Worm (Caenorhabditis elegans) whole organism, early embryonic: ENCODE data around the gene srw-17.

Experiments used
- ama-1 ChIP-seq: fragments of 150-350 bp; optimal IDR thresholded peaks from 2 replicates; lab custom pipeline; 2014
- ceh-13 ChIP-seq: fragments of 200-800 bp; sonication (Bioruptor generic); optimal IDR thresholded peaks from 2 replicates; lab custom pipeline; 2018; ENCODE audit warnings: mild to moderate bottlenecking, missing genetic modification characterization, missing compliant biosample characterization
- ets-7 ChIP-seq: sonication (generic microtip); optimal IDR thresholded peaks from 2 replicates; lab custom pipeline; 2016; ENCODE audit warnings: missing genotype, missing genetic modification characterization, missing compliant biosample characterization
- flt-1 ChIP-seq: fragments of 200-800 bp; sonication (Bioruptor generic); IDR thresholded peaks from 2 replicates; pipeline ENCODE4 v1.3.6; 2022; ENCODE audit warnings: missing genetic modification characterization, missing compliant biosample characterization

- no peak for TF ChIP-seq ets-7 (tag; lab: Kevin White, UChicago)
- TF ChIP-seq flt-1 (GFP tag; lab: Robert Waterston, UW), result no peak
- TF ChIP-seq ama-1 (lab: Kevin White, UChicago), result no peak
- TF ChIP-seq ceh-13, result no peak
These were observed 16.9 kb downstream of the srw-17 start, which contains the start of gene M01B2.8 for ce11 chrV:15259904-15260303.
